Worm (Caenorhabditis elegans): ENCODE measurements around the gene F43H9.4.

F43H9.4 gene

ce11 chrV:7995878-7996277 lies 30.6 kb upstream of the F43H9.4 start, which contains the start of gene Y97E10AR.2:
Y97E10AR.2 (plus strand) TSS chrV:7996178.
- TF ChIP-seq ref-1 (GFP tag; conservative IDR thresholded peaks at IDR 0.05) (no peak), tab-1 (GFP tag; IDR thresholded peaks at IDR 0.05) (no peak), ztf-29 (GFP tag; IDR thresholded peaks at IDR 0.05) (no peak), flt-1 (GFP tag; IDR thresholded peaks at IDR 0.05) (no peak), med-1 (GFP tag; optimal IDR thresholded peaks at IDR 0.05; ENCODE audit: insufficient read depth) (no peak), cog-1 (tag; optimal IDR thresholded peaks at IDR 0.05) (no peak), klf-2 (GFP tag; conservative IDR thresholded peaks at IDR 0.05) (no peak), ztf-23 (GFP tag; IDR thresholded peaks at IDR 0.05) (no peak), T22C8.4 (GFP tag; IDR thresholded peaks at IDR 0.05) (no peak)

- peak; percentile 72 for TF ChIP-seq cog-1 (tag; optimal IDR thresholded peaks at IDR 0.05)
- TF ChIP-seq klf-2 (GFP tag; conservative IDR thresholded peaks at IDR 0.05): no peak
- peak; percentile 5; the same call in 1 of the 2 replicates for TF ChIP-seq ztf-23 (GFP tag; IDR thresholded peaks at IDR 0.05)
These were observed 25.5 kb upstream of the F43H9.4 start, which contains the start of gene Y97E10AR.1 for ce11 chrV:8000929-8001513. Y97E10AR.1 (plus strand) TSS chrV:8001463.

DNA sequence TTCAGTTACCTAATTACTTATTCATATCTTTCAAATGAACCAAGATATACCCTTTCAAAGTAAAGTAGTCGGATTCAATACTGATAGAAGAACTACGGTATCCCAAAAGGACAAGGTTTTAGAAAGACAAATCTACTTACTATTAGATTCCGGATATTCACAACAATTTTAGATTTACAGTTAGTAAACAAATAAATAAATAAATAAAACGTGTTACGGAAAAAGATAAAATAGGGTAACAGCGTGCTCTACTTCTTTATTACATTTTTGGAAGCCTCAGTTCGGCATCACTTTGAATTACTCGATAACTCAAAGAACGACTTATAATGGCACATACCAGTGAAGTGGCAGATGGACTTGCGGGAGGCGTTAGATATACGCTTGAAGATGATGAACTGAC lies 21.5 kb upstream of the F43H9.4 start, which contains the start of gene Y97E10AR.8:
Y97E10AR.8 (plus strand) TSS at position 301 of the 400 bp plus-strand sequence.
- TF ChIP-seq flt-1 (GFP tag; IDR thresholded peaks at IDR 0.05) (no peak), T22C8.4 (GFP tag; IDR thresholded peaks at IDR 0.05) (no peak), ztf-29 (GFP tag; IDR thresholded peaks at IDR 0.05) (no peak), ztf-23 (GFP tag; IDR thresholded peaks at IDR 0.05) (no peak), klf-2 (GFP tag; conservative IDR thresholded peaks at IDR 0.05) (no peak), cog-1 (tag; optimal IDR thresholded peaks at IDR 0.05) (no peak)

DNA sequence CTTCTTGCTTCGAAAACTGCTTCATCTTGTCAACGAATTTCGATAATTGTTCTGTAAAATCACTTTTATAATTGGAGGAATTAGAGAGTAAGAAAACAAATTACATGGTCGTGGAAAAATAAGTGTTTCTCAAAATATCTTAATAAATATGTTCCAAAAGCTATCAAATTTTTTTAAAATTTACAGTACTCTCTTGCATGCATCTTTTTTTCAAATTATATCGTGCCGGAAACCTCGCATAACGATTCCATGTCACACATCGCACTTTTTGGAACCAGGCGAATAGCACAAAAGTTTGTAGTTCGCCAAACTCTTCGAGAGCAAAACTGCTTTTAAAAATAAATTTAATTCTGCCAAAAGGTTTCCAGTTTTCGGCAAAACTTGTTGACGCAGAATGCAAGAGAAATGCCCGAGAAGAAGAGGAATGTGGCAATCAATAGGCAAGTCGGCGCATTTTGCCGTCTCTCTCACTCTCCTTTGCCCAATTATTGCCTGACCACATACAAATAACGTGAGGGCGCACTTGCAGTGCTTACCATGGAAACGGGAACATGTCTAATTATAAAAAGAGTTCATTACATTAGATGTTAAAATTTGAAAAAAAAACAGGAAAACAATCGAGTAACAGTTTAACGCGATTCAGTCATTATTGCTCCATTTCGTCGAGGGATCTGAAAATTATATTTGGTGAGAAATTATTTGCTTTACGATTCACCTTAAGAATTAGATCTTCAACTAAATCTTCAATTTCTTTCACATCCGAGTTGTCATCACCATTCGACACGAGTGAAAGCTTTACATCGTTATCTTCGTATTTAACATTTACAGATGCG lies 18.8 kb upstream of the F43H9.4 start, which contains the start of gene Y97E10AR.3:
Y97E10AR.3 (minus strand) TSS at position 51 of the 833 bp plus-strand sequence.
- TF ChIP-seq flt-1 (GFP tag; IDR thresholded peaks at IDR 0.05) (no peak), ztf-29 (GFP tag; IDR thresholded peaks at IDR 0.05) (no peak), med-1 (GFP tag; optimal IDR thresholded peaks at IDR 0.05; ENCODE audit: insufficient read depth) (no peak), ref-1 (GFP tag; conservative IDR thresholded peaks at IDR 0.05) (no peak), ztf-23 (GFP tag; IDR thresholded peaks at IDR 0.05) (no peak)

ce11 chrV:8010103-8010502 lies 16.4 kb upstream of the F43H9.4 start, which contains the start of gene Y97E10AR.4:
Y97E10AR.4 (minus strand) TSS chrV:8010233.
- TF ChIP-seq T22C8.4 (GFP tag; IDR thresholded peaks at IDR 0.05) (no peak), ztf-29 (GFP tag; IDR thresholded peaks at IDR 0.05) (no peak), flt-1 (GFP tag; IDR thresholded peaks at IDR 0.05) (no peak), ztf-23 (GFP tag; IDR thresholded peaks at IDR 0.05) (no peak), cog-1 (tag; optimal IDR thresholded peaks at IDR 0.05) (no peak), med-1 (GFP tag; optimal IDR thresholded peaks at IDR 0.05; ENCODE audit: insufficient read depth) (no peak), ref-1 (GFP tag; conservative IDR thresholded peaks at IDR 0.05) (no peak), tab-1 (GFP tag; IDR thresholded peaks at IDR 0.05) (no peak), klf-2 (GFP tag; conservative IDR thresholded peaks at IDR 0.05) (no peak)

DNA sequence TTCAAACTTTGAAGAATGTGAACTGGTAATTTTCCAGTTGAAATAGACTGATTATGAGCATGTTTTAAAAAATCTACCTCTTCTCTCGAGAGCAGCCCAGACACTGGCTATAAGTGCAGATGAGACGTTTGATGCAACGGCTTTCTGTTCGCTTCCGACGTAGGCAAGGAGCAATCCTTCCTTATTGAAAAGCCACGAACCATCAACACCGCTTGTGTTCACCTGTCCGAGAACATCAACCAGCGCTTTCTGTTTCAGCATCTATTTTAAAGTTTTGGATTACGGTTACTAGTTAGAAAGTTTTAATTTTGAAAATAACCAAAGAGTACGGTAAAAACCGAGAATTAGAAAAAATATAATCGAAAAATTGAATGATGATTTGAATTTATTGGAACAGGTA lies 15.7 kb upstream of the F43H9.4 start, which contains the start of gene lmtr-2:
lmtr-2 (minus strand) TSS at position 261 of the 400 bp plus-strand sequence.
- TF ChIP-seq flt-1 (GFP tag; IDR thresholded peaks at IDR 0.05) (no peak), med-1 (GFP tag; optimal IDR thresholded peaks at IDR 0.05; ENCODE audit: insufficient read depth) (no peak)

ce11 chrV:8012032-8012431 lies 14.5 kb upstream of the F43H9.4 start, which contains the start of gene rpb-9:
rpb-9 (minus strand) TSS chrV:8012345.
- TF ChIP-seq tab-1 (GFP tag; IDR thresholded peaks at IDR 0.05) (no peak), T22C8.4 (GFP tag; IDR thresholded peaks at IDR 0.05) (no peak), ref-1 (GFP tag; conservative IDR thresholded peaks at IDR 0.05) (no peak), cog-1 (tag; optimal IDR thresholded peaks at IDR 0.05) (no peak), ztf-23 (GFP tag; IDR thresholded peaks at IDR 0.05) (no peak), flt-1 (GFP tag; IDR thresholded peaks at IDR 0.05) (no peak), klf-2 (GFP tag; conservative IDR thresholded peaks at IDR 0.05) (no peak), ztf-29 (GFP tag; IDR thresholded peaks at IDR 0.05) (no peak), med-1 (GFP tag; optimal IDR thresholded peaks at IDR 0.05; ENCODE audit: insufficient read depth) (no peak)

DNA sequence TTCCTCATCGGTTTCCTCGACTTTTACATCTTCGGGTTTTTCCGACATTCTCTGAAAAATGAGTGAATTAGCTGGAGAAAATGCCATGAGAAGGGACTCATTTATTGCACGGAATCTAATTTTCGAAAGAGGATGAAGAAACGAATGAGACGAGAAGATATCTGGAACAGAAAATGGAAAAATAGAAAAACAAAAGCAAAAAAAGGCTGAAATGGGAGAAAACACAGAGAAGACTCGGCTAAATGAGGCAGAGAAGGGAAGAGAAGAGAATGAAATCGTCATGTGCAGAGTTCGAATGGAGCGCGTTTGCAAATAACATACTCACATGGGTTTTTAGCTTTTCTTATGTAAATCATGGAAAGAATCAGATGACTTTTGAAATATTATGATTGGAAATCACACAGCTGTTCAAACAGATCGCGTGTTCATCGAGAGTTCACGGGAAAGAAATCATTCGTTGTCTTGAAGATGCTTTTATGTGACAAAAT lies 12.6 kb upstream of the F43H9.4 start, which contains the start of gene Y97E10AR.6:
Y97E10AR.6 (minus strand) TSS at position 51 of the 488 bp plus-strand sequence.
- TF ChIP-seq klf-2 (GFP tag; conservative IDR thresholded peaks at IDR 0.05) (no peak), ref-1 (GFP tag; conservative IDR thresholded peaks at IDR 0.05) (no peak), ztf-29 (GFP tag; IDR thresholded peaks at IDR 0.05) (no peak), T22C8.4 (GFP tag; IDR thresholded peaks at IDR 0.05) (no peak), tab-1 (GFP tag; IDR thresholded peaks at IDR 0.05) (no peak), cog-1 (tag; optimal IDR thresholded peaks at IDR 0.05) (no peak), med-1 (GFP tag; optimal IDR thresholded peaks at IDR 0.05; ENCODE audit: insufficient read depth) (no peak), flt-1 (GFP tag; IDR thresholded peaks at IDR 0.05) (no peak)

- TF ChIP-seq klf-2 (GFP tag; conservative IDR thresholded peaks at IDR 0.05) (no peak), ztf-29 (GFP tag; IDR thresholded peaks at IDR 0.05) (no peak), flt-1 (GFP tag; IDR thresholded peaks at IDR 0.05) (no peak), med-1 (GFP tag; optimal IDR thresholded peaks at IDR 0.05; ENCODE audit: insufficient read depth) (no peak), ref-1 (GFP tag; conservative IDR thresholded peaks at IDR 0.05) (no peak)
These were observed 9.6 kb upstream of the F43H9.4 start, which contains the start of gene sptl-2 for ce11 chrV:8016928-8017327. sptl-2 (plus strand) TSS chrV:8017207.
